Worm (Caenorhabditis elegans) whole organism, early embryonic: ENCODE measurements around the gene ras-1.

Source experiments
- B0310.2 ChIP-seq: sonication (generic microtip); optimal IDR thresholded peaks from 2 replicates; lab custom pipeline; 2016; ENCODE audit warnings: mild to moderate bottlenecking, missing genetic modification characterization, missing compliant biosample characterization
- aly-1 ChIP-seq: sonication (generic microtip); optimal IDR thresholded peaks from 2 replicates; lab custom pipeline; 2016; ENCODE audit warnings: missing genetic modification characterization, missing compliant biosample characterization
- ama-1 ChIP-seq: fragments of 150-350 bp; optimal IDR thresholded peaks from 2 replicates; lab custom pipeline; 2014
- ceh-13 ChIP-seq: fragments of 200-800 bp; sonication (Bioruptor generic); optimal IDR thresholded peaks from 2 replicates; lab custom pipeline; 2018; ENCODE audit warnings: mild to moderate bottlenecking, missing genetic modification characterization, missing compliant biosample characterization
- ets-7 ChIP-seq: sonication (generic microtip); optimal IDR thresholded peaks from 2 replicates; lab custom pipeline; 2016; ENCODE audit warnings: missing genotype, missing genetic modification characterization, missing compliant biosample characterization
- flt-1 ChIP-seq: fragments of 200-800 bp; sonication (Bioruptor generic); IDR thresholded peaks from 2 replicates; pipeline ENCODE4 v1.3.6; 2022; ENCODE audit warnings: missing genetic modification characterization, missing compliant biosample characterization
- hmbx-1 ChIP-seq: sonication (generic microtip); optimal IDR thresholded peaks from 2 replicates; lab custom pipeline; 2016; ENCODE audit warnings: mild to moderate bottlenecking, missing genetic modification characterization, missing compliant biosample characterization
- hmg-4 ChIP-seq: fragments of 200-800 bp; sonication (Bioruptor generic); optimal IDR thresholded peaks from 2 replicates; lab custom pipeline; 2018; ENCODE audit warnings: mild to moderate bottlenecking, missing genetic modification characterization, missing compliant biosample characterization
- tbx-11 ChIP-seq: fragments of 200-800 bp; sonication (Bioruptor generic); IDR thresholded peaks from 2 replicates; pipeline ENCODE4 v1.3.6; 2022; ENCODE audit warnings: missing genetic modification characterization, missing compliant biosample characterization
- tra-4 ChIP-seq: sonication (generic microtip); optimal IDR thresholded peaks from 2 replicates; lab custom pipeline; 2017; ENCODE audit warnings: missing genetic modification characterization, missing compliant biosample characterization

- TF ChIP-seq hmbx-1 (tag; lab: Kevin White, UChicago) (no peak), flt-1 (no peak), hmg-4 (GFP tag; lab: Kevin White, UChicago) (no peak), ama-1 (no peak), ceh-13 (GFP tag; lab: Kevin White, UChicago) (no peak), ets-7 (tag; lab: Kevin White, UChicago) (no peak), B0310.2 (no peak), aly-1 (no peak), tbx-11 (GFP tag; lab: Robert Waterston, UW) (no peak), tra-4 (tag; lab: Kevin White, UChicago) (no peak)
Observed at ce11 chrII:12296591-12296990, 55.5 kb downstream of the ras-1 start.
